Worm (Caenorhabditis elegans) whole organism, L4/young adult: Measurements from ENCODE around the gene ZK353.10.

Source experiments
- dao-5 ChIP-seq: sonication (generic microtip); optimal IDR thresholded peaks from 2 replicates; lab custom pipeline; 2016; ENCODE audit warnings: missing genotype, missing genetic modification characterization, moderate library complexity, missing compliant biosample characterization
- him-1 ChIP-seq: sonication (generic microtip); optimal IDR thresholded peaks from 2 replicates; lab custom pipeline; 2016; ENCODE audit warnings: missing genotype, missing genetic modification reagents, missing genetic modification characterization, missing compliant biosample characterization

DNA sequence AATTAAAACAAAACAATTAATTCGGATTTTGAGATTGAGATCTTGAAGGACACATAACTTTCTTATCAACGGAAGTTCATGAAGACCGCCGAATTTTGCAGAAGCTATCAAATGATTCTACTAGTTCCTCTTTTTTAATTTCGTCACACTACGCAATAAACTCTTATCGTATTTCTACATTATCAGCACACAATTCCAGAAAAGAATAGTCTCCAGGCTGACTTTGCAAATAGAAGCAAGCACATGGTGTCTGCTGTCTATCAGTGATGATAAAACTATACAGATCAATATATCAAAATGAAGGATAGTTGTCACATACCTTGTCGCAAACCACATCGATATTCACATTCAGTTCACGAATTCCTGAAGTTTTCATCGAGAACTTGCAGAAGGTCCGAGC is 6.3 kb upstream of the ZK353.10 start:
- TF ChIP-seq him-1 (tag; lab: Kevin White, UChicago) (no peak), dao-5 (no peak)
